Fruit fly (Drosophila melanogaster): ENCODE results near the gene Tsc1.
A peak's percentile ranks its signal among the peaks of the same experiment; 100 is the strongest.

- peak; percentile 37 for TF ChIP-seq CG8632 (GFP tag; optimal IDR thresholded peaks at IDR 0.05)
- no peak for TF ChIP-seq Ets21C (GFP tag; optimal IDR thresholded peaks at IDR 0.05)
- TF ChIP-seq fd59A (GFP tag; optimal IDR thresholded peaks at IDR 0.05), result no peak
- TF ChIP-seq CG6808 (GFP tag; optimal IDR thresholded peaks at IDR 0.05), result no peak
- TF ChIP-seq fd85E (GFP tag; optimal IDR thresholded peaks at IDR 0.05), result no peak
- TF ChIP-seq CG6792 (GFP tag; optimal IDR thresholded peaks at IDR 0.05), result peak; percentile 49
- TF ChIP-seq CG9139 (GFP tag; optimal IDR thresholded peaks at IDR 0.05), result no peak
- no peak for TF ChIP-seq CG16779 (tag; optimal IDR thresholded peaks at IDR 0.05)
- TF ChIP-seq CG8119 (GFP tag; IDR thresholded peaks at IDR 0.05), result no peak
- TF ChIP-seq lz (GFP tag; optimal IDR thresholded peaks at IDR 0.05), result peak; percentile 76
- no peak for TF ChIP-seq CG11762 (GFP tag; optimal IDR thresholded peaks at IDR 0.05; ENCODE audit: insufficient read depth)
- TF ChIP-seq vri (GFP tag; optimal IDR thresholded peaks at IDR 0.05), result peak; percentile 80
- TF ChIP-seq Sox102F (GFP tag; optimal IDR thresholded peaks at IDR 0.05), result no peak
- TF ChIP-seq topi (GFP tag; optimal IDR thresholded peaks at IDR 0.05), result peak; percentile 60
Observed at dm6 chr3R:24163556-24164022, 33.5 kb downstream of the Tsc1 start, which contains the start of gene Apc2.

All from whole organism, prepupa.